Worm (Caenorhabditis elegans) whole organism, L3 larva: ENCODE results near the gene srw-133.
A peak's percentile ranks its signal among the peaks of the same experiment; 100 is the strongest.

ENCODE experiments used
- R02D3.7 ChIP-seq: fragments of 150-350 bp; optimal IDR thresholded peaks from 2 replicates; lab custom pipeline; 2014; ENCODE audit warnings: missing biosample characterization, missing genetic modification characterization
- ZK546.5 ChIP-seq: sonication (generic microtip); optimal IDR thresholded peaks from 2 replicates; lab custom pipeline; 2017; ENCODE audit warnings: missing biosample characterization, missing genetic modification characterization
- aly-2 ChIP-seq: fragments of 150-350 bp; optimal IDR thresholded peaks from 2 replicates; lab custom pipeline; 2014; ENCODE audit warnings: missing biosample characterization, missing genetic modification characterization
- ama-1 ChIP-seq: fragments of 150-350 bp; optimal IDR thresholded peaks from 2 replicates; lab custom pipeline; 2018
- ceh-16 ChIP-seq: sonication (generic microtip); optimal IDR thresholded peaks from 2 replicates; lab custom pipeline; 2017; ENCODE audit warnings: missing biosample characterization, missing genetic modification characterization
- ceh-9 ChIP-seq: sonication (generic microtip); optimal IDR thresholded peaks from 2 replicates; lab custom pipeline; 2018; ENCODE audit warnings: missing biosample characterization, missing genetic modification characterization
- daf-12 ChIP-seq: fragments of 150-350 bp; optimal IDR thresholded peaks from 2 replicates; lab custom pipeline; 2014; ENCODE audit warnings: missing biosample characterization, missing genetic modification reagents, missing genetic modification characterization
- egl-27 ChIP-seq: sonication (generic microtip); optimal IDR thresholded peaks from 4 replicates; lab custom pipeline; 2017; ENCODE audit warnings: missing biosample characterization, missing genetic modification reagents, missing genetic modification characterization
- egl-5 ChIP-seq: fragments of 150-350 bp; optimal IDR thresholded peaks from 2 replicates; lab custom pipeline; 2017; ENCODE audit warnings: missing biosample characterization, missing genetic modification reagents, missing genetic modification characterization, inconsistent platforms
- elt-1 ChIP-seq: fragments of 150-350 bp; optimal IDR thresholded peaks from 2 replicates; lab custom pipeline; 2014; ENCODE audit warnings: missing biosample characterization, missing genetic modification characterization
- elt-2 ChIP-seq: sonication (generic microtip); optimal IDR thresholded peaks from 2 replicates; lab custom pipeline; 2016; ENCODE audit warnings: missing genetic modification reagents, mild to moderate bottlenecking, missing genetic modification characterization, missing compliant biosample characterization
- eor-1 ChIP-seq, 2 experiments: fragments of 150-350 bp; optimal IDR thresholded peaks; 2 replicates each; lab custom pipeline; 2014 to 2018; ENCODE audit warnings: missing biosample characterization in 2 of 2, missing genetic modification characterization in 2 of 2
- fkh-10 ChIP-seq: sonication (generic microtip); optimal IDR thresholded peaks from 2 replicates; lab custom pipeline; 2017; ENCODE audit warnings: missing biosample characterization, missing genetic modification reagents, missing genetic modification characterization
- fos-1 ChIP-seq: fragments of 150-350 bp; optimal IDR thresholded peaks from 2 replicates; lab custom pipeline; 2014; ENCODE audit warnings: missing biosample characterization, missing genetic modification characterization
- lin-15B ChIP-seq: fragments of 150-350 bp; optimal IDR thresholded peaks from 2 replicates; lab custom pipeline; 2014; ENCODE audit warnings: missing biosample characterization, missing genetic modification characterization
- lin-39 ChIP-seq: fragments of 150-350 bp; optimal IDR thresholded peaks from 2 replicates; lab custom pipeline; 2018; ENCODE audit warnings: missing biosample characterization, missing genetic modification reagents, missing genetic modification characterization
- lsy-12 ChIP-seq: sonication (generic microtip); optimal IDR thresholded peaks from 2 replicates; lab custom pipeline; 2016; ENCODE audit warnings: mild to moderate bottlenecking, missing genetic modification characterization, missing compliant biosample characterization
- mdl-1 ChIP-seq: fragments of 150-350 bp; optimal IDR thresholded peaks from 2 replicates; lab custom pipeline; 2014; ENCODE audit warnings: missing biosample characterization, missing genetic modification characterization
- mml-1 ChIP-seq: fragments of 150-350 bp; sonication (generic microtip); optimal IDR thresholded peaks from 3 replicates; lab custom pipeline; 2014; ENCODE audit warnings: missing biosample characterization, missing genetic modification characterization
- nfya-1 ChIP-seq: sonication (generic microtip); optimal IDR thresholded peaks from 2 replicates; lab custom pipeline; 2017; ENCODE audit warnings: missing genetic modification characterization, mild to moderate bottlenecking, missing compliant biosample characterization, antibody characterized with exemption, moderate library complexity; ENCODE audit not compliant: insufficient read depth
- nhr-11 ChIP-seq: fragments of 150-350 bp; optimal IDR thresholded peaks from 2 replicates; lab custom pipeline; 2014; ENCODE audit warnings: missing biosample characterization, missing genetic modification characterization
- nhr-23 ChIP-seq: fragments of 150-350 bp; optimal IDR thresholded peaks from 2 replicates; lab custom pipeline; 2014; ENCODE audit warnings: missing biosample characterization, missing genetic modification reagents, missing genetic modification characterization
- nhr-25 ChIP-seq: sonication (generic microtip); optimal IDR thresholded peaks from 2 replicates; lab custom pipeline; 2017; ENCODE audit warnings: missing biosample characterization, missing genetic modification characterization
- nhr-28 ChIP-seq: fragments of 150-350 bp; optimal IDR thresholded peaks from 2 replicates; lab custom pipeline; 2014; ENCODE audit warnings: missing biosample characterization, missing genetic modification characterization
- nhr-43 ChIP-seq: sonication (generic microtip); optimal IDR thresholded peaks from 2 replicates; lab custom pipeline; 2016; ENCODE audit warnings: mild to moderate bottlenecking, missing genetic modification characterization, missing compliant biosample characterization; ENCODE audit not compliant: poor library complexity, severe bottlenecking
- nhr-76 ChIP-seq: fragments of 150-350 bp; sonication (generic microtip); optimal IDR thresholded peaks from 5 replicates; lab custom pipeline; 2014; ENCODE audit warnings: missing biosample characterization, missing genetic modification characterization
- nhr-77 ChIP-seq: fragments of 150-350 bp; optimal IDR thresholded peaks from 2 replicates; lab custom pipeline; 2014; ENCODE audit warnings: missing biosample characterization, missing genetic modification characterization
- pha-4 ChIP-seq: fragments of 150-350 bp; optimal IDR thresholded peaks from 2 replicates; lab custom pipeline; 2014; ENCODE audit warnings: missing biosample characterization, missing genetic modification reagents, missing genetic modification characterization
- pqm-1 ChIP-seq: fragments of 150-350 bp; optimal IDR thresholded peaks from 2 replicates; lab custom pipeline; 2017; ENCODE audit warnings: missing biosample characterization, missing genetic modification characterization, inconsistent platforms
- snpc-4 ChIP-seq: fragments of 150-350 bp; optimal IDR thresholded peaks from 2 replicates; lab custom pipeline; 2014; ENCODE audit warnings: missing biosample characterization, missing genetic modification characterization
- unc-62 ChIP-seq: fragments of 150-350 bp; sonication (generic microtip); optimal IDR thresholded peaks from 4 replicates; lab custom pipeline; 2014; ENCODE audit warnings: missing biosample characterization, missing genetic modification reagents, missing genetic modification characterization
- zag-1 ChIP-seq: fragments of 150-350 bp; optimal IDR thresholded peaks from 2 replicates; lab custom pipeline; 2014; ENCODE audit warnings: missing biosample characterization, missing genetic modification characterization
- ztf-11 ChIP-seq: fragments of 150-350 bp; optimal IDR thresholded peaks from 2 replicates; lab custom pipeline; 2014; ENCODE audit warnings: missing biosample characterization, missing genetic modification characterization
- ztf-4 ChIP-seq: fragments of 150-350 bp; optimal IDR thresholded peaks from 2 replicates; lab custom pipeline; 2014; ENCODE audit warnings: missing biosample characterization, missing genetic modification characterization

Gene srw-133

DNA sequence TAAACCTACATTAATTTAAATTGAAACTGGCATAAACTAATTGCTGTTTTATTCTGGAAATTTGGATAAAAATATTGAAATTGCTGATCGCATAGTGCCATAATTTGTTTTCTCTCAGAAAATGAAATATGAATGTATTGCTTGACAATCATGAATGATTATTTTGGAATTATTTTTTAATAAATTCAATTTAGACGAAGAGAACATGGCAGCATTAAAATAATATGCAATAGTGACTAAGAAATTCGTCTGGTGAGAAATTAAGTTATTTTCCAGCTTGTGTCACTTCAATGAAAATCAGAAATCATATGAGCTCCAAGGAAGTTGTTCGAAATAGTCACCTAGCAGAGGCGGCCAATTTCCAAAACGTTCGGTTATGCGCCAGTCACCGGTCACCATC, at the start of gene srw-133:
Gene srw-133, minus strand, starts transcription at position 101 of the 400 bp plus-strand sequence.
- TF ChIP-seq elt-2 (no peak), ztf-11 (tag; lab: Kevin White, UChicago) (no peak)

- no peak for TF ChIP-seq ceh-16 (tag; lab: Kevin White, UChicago)
- TF ChIP-seq fkh-10 (GFP tag; lab: Kevin White, UChicago) = no peak
- no peak for TF ChIP-seq ceh-9 (tag; lab: Kevin White, UChicago)
- TF ChIP-seq nhr-28 (tag; lab: Kevin White, UChicago) = no peak
- TF ChIP-seq lsy-12 = no peak
- TF ChIP-seq elt-1 (tag; lab: Kevin White, UChicago) = no peak
- no peak for TF ChIP-seq lin-39
- no peak for TF ChIP-seq mml-1 (tag; lab: Kevin White, UChicago)
- TF ChIP-seq nhr-43 = no peak
- no peak for TF ChIP-seq pqm-1 (tag; lab: Kevin White, UChicago)
- no peak for TF ChIP-seq R02D3.7
- TF ChIP-seq nhr-76 (tag; lab: Kevin White, UChicago) = no peak
- no peak for TF ChIP-seq ZK546.5 (tag; lab: Kevin White, UChicago)
- no peak for TF ChIP-seq egl-27
Observed at ce11 chrV:4162922-4163321, 48.4 kb upstream of the srw-133 start, which contains the start of gene Y45G5AM.4. Gene Y45G5AM.4, plus strand, starts transcription at chrV:4163222.

ce11 chrV:4160086-4160485, 45.6 kb upstream of the srw-133 start, which contains the start of gene Y45G5AM.5:
Gene Y45G5AM.5, plus strand, starts transcription at chrV:4160386.
- TF ChIP-seq ceh-9 (tag; lab: Kevin White, UChicago) = no peak
- TF ChIP-seq aly-2 (tag; lab: Kevin White, UChicago) = no peak

ce11 chrV:4157291-4157690, 42.8 kb upstream of the srw-133 start:
- TF ChIP-seq mdl-1 (tag; lab: Kevin White, UChicago) (no peak), zag-1 (no peak), egl-5 (tag; lab: Kevin White, UChicago) (no peak), nfya-1 (tag; lab: Kevin White, UChicago) (peak; percentile 12), pha-4 (tag; lab: Kevin White, UChicago) (no peak), mml-1 (tag; lab: Kevin White, UChicago) (no peak), unc-62 (no peak), nhr-23 (no peak), nhr-43 (no peak), elt-2 (peak; percentile 16), ama-1 (lab: Kevin White, UChicago) (no peak)

DNA sequence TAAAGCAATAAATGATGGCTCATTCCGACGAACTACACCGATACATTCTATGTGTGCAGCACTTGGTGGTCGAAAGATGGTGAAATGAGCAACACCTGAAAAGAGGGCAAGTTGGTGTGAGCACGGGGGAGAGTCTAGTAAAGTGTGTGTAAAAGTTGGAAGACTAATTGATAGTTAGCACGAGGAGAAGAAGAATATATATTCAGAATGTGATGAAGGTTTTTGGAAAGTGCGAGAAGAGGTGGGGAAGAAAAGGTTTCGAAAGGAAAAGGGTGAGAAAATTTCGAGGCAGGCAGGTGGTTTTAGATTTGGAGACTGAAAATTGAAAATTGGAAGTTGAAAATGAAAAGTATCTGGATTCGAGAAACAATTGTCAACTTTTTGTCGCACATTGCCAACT, 37.7 kb upstream of the srw-133 start, which contains the start of gene Y45G5AM.6:
Gene Y45G5AM.6, minus strand, starts transcription at position 101 of the 400 bp plus-strand sequence.
- TF ChIP-seq elt-2 (no peak), nhr-23 (no peak), nhr-11 (tag; lab: Kevin White, UChicago) (no peak), elt-1 (tag; lab: Kevin White, UChicago) (no peak), daf-12 (tag; lab: Kevin White, UChicago) (no peak), ceh-16 (tag; lab: Kevin White, UChicago) (no peak), eor-1 (tag; optimal IDR thresholded peaks at IDR 0.05; lab: Kevin White, UChicago) (no peak), mml-1 (tag; lab: Kevin White, UChicago) (no peak), pha-4 (tag; lab: Kevin White, UChicago) (no peak), nhr-77 (no peak), unc-62 (no peak), ZK546.5 (tag; lab: Kevin White, UChicago) (no peak)

ce11 chrV:4151400-4151799, 36.9 kb upstream of the srw-133 start:
- TF ChIP-seq nhr-77 (no peak), nhr-28 (tag; lab: Kevin White, UChicago) (no peak), nhr-76 (tag; lab: Kevin White, UChicago) (no peak), lsy-12 (no peak), nfya-1 (tag; lab: Kevin White, UChicago) (no peak), ztf-11 (tag; lab: Kevin White, UChicago) (no peak), lin-15B (tag; lab: Kevin White, UChicago) (no peak), nhr-25 (no peak), fkh-10 (GFP tag; lab: Kevin White, UChicago) (no peak), snpc-4 (tag; lab: Kevin White, UChicago) (no peak), ama-1 (lab: Kevin White, UChicago) (no peak), fos-1 (tag; lab: Kevin White, UChicago) (no peak), elt-1 (tag; lab: Kevin White, UChicago) (no peak), ztf-4 (tag; lab: Kevin White, UChicago) (no peak)
